Fruit fly (Drosophila melanogaster) whole organism, embryonic: ENCODE data around the gene PIG-C.

Source experiments
- BEAF-32 ChIP-seq: fragments of 200-800 bp; sonication (Bioruptor generic); optimal IDR thresholded peaks from 3 replicates; lab custom pipeline; 2017; ENCODE audit warnings: missing biosample characterization, missing genetic modification characterization, mild to moderate bottlenecking, moderate library complexity, missing genetic modification reagents
- Bteb2 ChIP-seq: fragments of 200-800 bp; sonication (Bioruptor generic); optimal IDR thresholded peaks from 2 replicates; lab custom pipeline; 2016; ENCODE audit warnings: missing biosample characterization, missing genetic modification characterization
- CG12071 ChIP-seq: fragments of 200-800 bp; sonication (Bioruptor generic); optimal IDR thresholded peaks from 3 replicates; lab custom pipeline; 2018; ENCODE audit warnings: missing biosample characterization, mild to moderate bottlenecking, missing genetic modification characterization
- CG12744 ChIP-seq: fragments of 200-800 bp; sonication (Bioruptor generic); optimal IDR thresholded peaks from 2 replicates; lab custom pipeline; 2016; ENCODE audit warnings: missing biosample characterization, missing genetic modification characterization
- fru ChIP-seq: fragments of >200 bp; optimal IDR thresholded peaks from 2 replicates; lab custom pipeline; 2017
- maf-S ChIP-seq: fragments of 200-800 bp; sonication (Bioruptor generic); optimal IDR thresholded peaks from 2 replicates; lab custom pipeline; 2016; ENCODE audit warnings: missing biosample characterization, missing genetic modification characterization
- tll ChIP-seq, 2 experiments: fragments of 200-800 bp in 1 of 2; fragments of >200 bp in 1 of 2; sonication (Bioruptor generic) in 1 of 2; optimal IDR thresholded peaks; 2 replicates each; lab custom pipeline; 2017 to 2019; ENCODE audit warnings: missing biosample characterization in 2 of 2, missing genetic modification characterization in 2 of 2, mild to moderate bottlenecking in 1 of 2, moderate library complexity in 1 of 2

DNA sequence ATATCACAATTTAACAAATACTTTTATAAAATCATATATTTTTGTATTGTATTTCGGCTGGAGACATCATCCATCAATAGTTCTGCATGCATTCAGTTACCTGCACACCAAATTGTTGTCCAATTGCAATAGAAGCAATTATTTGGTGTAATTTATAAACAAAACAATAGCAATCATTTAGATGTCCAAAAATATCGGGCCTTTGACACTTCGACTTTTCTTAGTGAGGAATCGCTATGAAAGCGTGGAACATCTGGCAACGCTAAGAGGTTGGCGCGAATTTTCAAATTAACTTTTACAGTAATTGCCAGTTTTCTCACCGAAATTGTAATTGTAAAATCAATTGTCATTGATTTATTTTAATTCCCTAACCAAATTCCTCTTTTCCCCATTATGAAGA lies 15.8 kb upstream of the PIG-C start, which contains the start of gene CG14969:
- TF ChIP-seq tll (GFP tag; optimal IDR thresholded peaks at IDR 0.05; lab: Kevin White, UChicago) (no peak), CG12071 (GFP tag; lab: Kevin White, UChicago) (no peak), fru (no peak), maf-S (GFP tag; lab: Kevin White, UChicago) (no peak), CG12744 (GFP tag; lab: Kevin White, UChicago) (no peak), BEAF-32 (GFP tag; lab: Kevin White, UChicago) (peak; percentile 54), Bteb2 (GFP tag; lab: Kevin White, UChicago) (no peak)
